Fruit fly (Drosophila melanogaster) whole organism, embryonic: ENCODE measurements around the gene Rab3GAP1.
A peak's percentile ranks its signal among the peaks of the same experiment; 100 is the strongest.

ENCODE experiments used
- Asciz ChIP-seq: fragments of 200-800 bp; sonication (Bioruptor generic); optimal IDR thresholded peaks from 2 replicates; lab custom pipeline; 2017; ENCODE audit warnings: missing biosample characterization, mild to moderate bottlenecking, missing genetic modification characterization, missing genetic modification reagents
- CG11560 ChIP-seq: fragments of 200-800 bp; sonication (Bioruptor generic); IDR thresholded peaks from 3 replicates; pipeline ENCODE4 v1.3.6; 2022; ENCODE audit warnings: missing biosample characterization, missing genetic modification characterization
- CG12219 ChIP-seq: fragments of 200-800 bp; sonication (Bioruptor generic); optimal IDR thresholded peaks from 3 replicates; lab custom pipeline; 2018; ENCODE audit warnings: missing biosample characterization, mild to moderate bottlenecking, missing genetic modification characterization
- CG13287 ChIP-seq: fragments of 200-800 bp; sonication (Bioruptor generic); IDR thresholded peaks from 2 replicates; pipeline ENCODE4 v1.3.6; 2022; ENCODE audit warnings: missing biosample characterization, missing genetic modification characterization; ENCODE audit not compliant: partially characterized antibody
- CG13424 ChIP-seq: fragments of 200-800 bp; sonication (Bioruptor generic); optimal IDR thresholded peaks from 2 replicates; lab custom pipeline; 2019; ENCODE audit warnings: missing biosample characterization, mild to moderate bottlenecking, missing genetic modification characterization, moderate library complexity
- CG16815 ChIP-seq: fragments of 200-800 bp; sonication (Bioruptor generic); optimal IDR thresholded peaks from 3 replicates; lab custom pipeline; 2017; ENCODE audit warnings: missing biosample characterization, mild to moderate bottlenecking, missing genetic modification characterization
- CG17361 ChIP-seq: fragments of 200-800 bp; sonication (Bioruptor generic); IDR thresholded peaks from 3 replicates; pipeline ENCODE4 v1.3.6; 2022; ENCODE audit warnings: missing biosample characterization, missing genetic modification characterization
- CG17385 ChIP-seq: fragments of 200-800 bp; sonication (Bioruptor generic); optimal IDR thresholded peaks from 3 replicates; lab custom pipeline; 2018; ENCODE audit warnings: missing biosample characterization, mild to moderate bottlenecking, missing genetic modification characterization
- CG18262 ChIP-seq: fragments of 200-800 bp; optimal IDR thresholded peaks from 3 replicates; lab custom pipeline; 2019; ENCODE audit warnings: missing biosample characterization, mild to moderate bottlenecking, missing genetic modification characterization, moderate library complexity
- CG2678 ChIP-seq: fragments of 200-800 bp; sonication (Bioruptor generic); optimal IDR thresholded peaks from 3 replicates; lab custom pipeline; 2019; ENCODE audit warnings: missing biosample characterization, mild to moderate bottlenecking, missing genetic modification characterization, moderate library complexity
- CG31441 ChIP-seq: fragments of 200-800 bp; sonication (Bioruptor generic); IDR thresholded peaks from 2 replicates; pipeline ENCODE4 v1.3.6; 2022; ENCODE audit warnings: missing biosample characterization, missing genetic modification characterization
- CG32767 ChIP-seq: fragments of 200-800 bp; sonication (Bioruptor generic); IDR thresholded peaks from 2 replicates; pipeline ENCODE4 v1.3.6; 2022; ENCODE audit warnings: missing biosample characterization, missing genetic modification characterization
- CG33557 ChIP-seq: fragments of 200-800 bp; sonication (Bioruptor generic); optimal IDR thresholded peaks from 2 replicates; lab custom pipeline; 2019; ENCODE audit warnings: missing biosample characterization, mild to moderate bottlenecking, missing genetic modification characterization, moderate library complexity
- CG34224 ChIP-seq: fragments of 200-800 bp; sonication (Bioruptor generic); IDR thresholded peaks from 3 replicates; pipeline ENCODE4 v1.3.6; 2022; ENCODE audit warnings: missing biosample characterization, missing genetic modification characterization; ENCODE audit not compliant: partially characterized antibody
- CG34376 ChIP-seq: fragments of 200-800 bp; sonication (Bioruptor generic); optimal IDR thresholded peaks from 2 replicates; lab custom pipeline; 2018; ENCODE audit warnings: missing biosample characterization, mild to moderate bottlenecking, missing genetic modification characterization
- CG3995 ChIP-seq: fragments of 200-800 bp; sonication (Bioruptor generic); optimal IDR thresholded peaks from 3 replicates; lab custom pipeline; 2016; ENCODE audit warnings: missing biosample characterization, missing genetic modification characterization
- CG4328 ChIP-seq: fragments of 200-800 bp; sonication (Bioruptor generic); optimal IDR thresholded peaks from 3 replicates; lab custom pipeline; 2017; ENCODE audit warnings: missing biosample characterization, missing genetic modification reagents, missing genetic modification characterization
- CG6254 ChIP-seq: fragments of 200-800 bp; sonication (Bioruptor generic); optimal IDR thresholded peaks from 3 replicates; lab custom pipeline; 2017; ENCODE audit warnings: mild to moderate bottlenecking, missing biosample characterization, missing genetic modification reagents, missing genetic modification characterization
- CG6813 ChIP-seq: fragments of 200-800 bp; sonication (Bioruptor generic); optimal IDR thresholded peaks from 2 replicates; lab custom pipeline; 2017; ENCODE audit warnings: missing biosample characterization, missing genetic modification characterization, mild to moderate bottlenecking, moderate library complexity, missing genetic modification reagents
- CG8290 ChIP-seq, 3 experiments: fragments of 200-800 bp; sonication (Bioruptor generic); optimal IDR thresholded peaks; 2 replicates each; lab custom pipeline; 2016 to 2019; ENCODE audit warnings: missing biosample characterization in 3 of 3, missing genetic modification characterization in 3 of 3, mild to moderate bottlenecking in 2 of 3, moderate library complexity in 1 of 3
- CG9215 ChIP-seq: fragments of 200-800 bp; sonication (Bioruptor generic); IDR thresholded peaks from 2 replicates; pipeline ENCODE4 v1.3.6; 2022; ENCODE audit warnings: missing biosample characterization, missing genetic modification characterization
- CrebB ChIP-seq: fragments of 200-800 bp; sonication (Bioruptor generic); optimal IDR thresholded peaks from 3 replicates; lab custom pipeline; 2018; ENCODE audit warnings: missing biosample characterization, mild to moderate bottlenecking, missing genetic modification characterization
- D19A ChIP-seq: fragments of 200-800 bp; optimal IDR thresholded peaks from 3 replicates; lab custom pipeline; 2019; ENCODE audit warnings: missing biosample characterization, mild to moderate bottlenecking, missing genetic modification characterization, moderate library complexity
- Dbx ChIP-seq: fragments of 200-800 bp; sonication (Bioruptor generic); IDR thresholded peaks from 3 replicates; pipeline ENCODE4 v1.3.6; 2022; ENCODE audit warnings: missing biosample characterization, missing genetic modification characterization
- E2f1 ChIP-seq: fragments of 200-800 bp; sonication (Bioruptor generic); IDR thresholded peaks from 2 replicates; pipeline ENCODE4 v1.3.6; 2022; ENCODE audit warnings: missing biosample characterization, missing genetic modification characterization
- Fer2 ChIP-seq: fragments of 200-800 bp; sonication (Bioruptor generic); optimal IDR thresholded peaks from 2 replicates; lab custom pipeline; 2018; ENCODE audit warnings: missing biosample characterization, mild to moderate bottlenecking, missing genetic modification characterization, moderate library complexity
- Hr51 ChIP-seq, 2 experiments: fragments of 200-800 bp; sonication (Bioruptor generic); optimal IDR thresholded peaks; 2 replicates in 1 of 2; 3 replicates in 1 of 2; lab custom pipeline; 2016 to 2018; ENCODE audit warnings: missing biosample characterization in 2 of 2, missing genetic modification characterization in 2 of 2, mild to moderate bottlenecking in 1 of 2, moderate library complexity in 1 of 2
- Med ChIP-seq: fragments of 200-800 bp; sonication (Bioruptor generic); peaks from one replicate; lab custom pipeline; 2016; ENCODE audit warnings: missing biosample characterization, missing genetic modification characterization, mild to moderate bottlenecking, inconsistent platforms, moderate library complexity
- Pdp1 ChIP-seq, 2 experiments: fragments of 200-800 bp; sonication (Bioruptor generic); optimal IDR thresholded peaks; 3 replicates each; lab custom pipeline; 2016; ENCODE audit warnings: missing biosample characterization in 2 of 2, missing genetic modification characterization in 2 of 2, mild to moderate bottlenecking in 1 of 2, moderate library complexity in 1 of 2
- Six4 ChIP-seq: fragments of 200-800 bp; sonication (Bioruptor generic); optimal IDR thresholded peaks from 2 replicates; lab custom pipeline; 2016; ENCODE audit warnings: missing biosample characterization, missing genetic modification characterization
- Sox100B ChIP-seq: fragments of 200-800 bp; sonication (Bioruptor generic); optimal IDR thresholded peaks from 3 replicates; lab custom pipeline; 2018; ENCODE audit warnings: missing biosample characterization, mild to moderate bottlenecking, missing genetic modification characterization
- dmrt11E ChIP-seq: fragments of 200-800 bp; sonication (Bioruptor generic); optimal IDR thresholded peaks from 3 replicates; lab custom pipeline; 2018; ENCODE audit warnings: missing biosample characterization, mild to moderate bottlenecking, missing genetic modification characterization, moderate library complexity
- ewg ChIP-seq: fragments of 200-800 bp; sonication (Bioruptor generic); optimal IDR thresholded peaks from 3 replicates; lab custom pipeline; 2017; ENCODE audit warnings: mild to moderate bottlenecking, missing biosample characterization, missing genetic modification reagents, missing genetic modification characterization
- grn ChIP-seq: fragments of 200-800 bp; sonication (Bioruptor generic); optimal IDR thresholded peaks from 3 replicates; lab custom pipeline; 2017; ENCODE audit warnings: missing biosample characterization, missing genetic modification characterization
- gsb-n ChIP-seq: fragments of 200-800 bp; sonication (Bioruptor generic); optimal IDR thresholded peaks from 3 replicates; lab custom pipeline; 2018; ENCODE audit warnings: missing biosample characterization, mild to moderate bottlenecking, missing genetic modification characterization
- gt ChIP-seq: fragments of 200-800 bp; sonication (Bioruptor generic); IDR thresholded peaks from 2 replicates; pipeline ENCODE4 v1.3.6; 2022; ENCODE audit warnings: missing biosample characterization, missing genetic modification characterization
- ken ChIP-seq: fragments of 200-800 bp; sonication (Bioruptor generic); IDR thresholded peaks from 3 replicates; pipeline ENCODE4 v1.3.6; 2022; ENCODE audit warnings: missing biosample characterization, missing genetic modification characterization
- klu ChIP-seq: fragments of 200-800 bp; sonication (Bioruptor generic); IDR thresholded peaks from 2 replicates; pipeline ENCODE4 v1.3.6; 2022; ENCODE audit warnings: missing biosample characterization, missing genetic modification characterization
- mam ChIP-seq: fragments of 200-800 bp; sonication (Bioruptor generic); optimal IDR thresholded peaks from 3 replicates; lab custom pipeline; 2016; ENCODE audit warnings: missing biosample characterization, missing genetic modification characterization
- mirr ChIP-seq: fragments of 200-800 bp; sonication (Bioruptor generic); optimal IDR thresholded peaks from 3 replicates; lab custom pipeline; 2018; ENCODE audit warnings: missing biosample characterization, mild to moderate bottlenecking, missing genetic modification characterization
- nerfin-2 ChIP-seq: fragments of 200-800 bp; sonication (Bioruptor generic); IDR thresholded peaks from 2 replicates; pipeline ENCODE4 v1.3.6; 2022; ENCODE audit warnings: missing biosample characterization, missing genetic modification characterization; ENCODE audit not compliant: partially characterized antibody
- prd ChIP-seq, 3 experiments: fragments of >200 bp in 2 of 3; fragments of 200-800 bp in 1 of 3; sonication (Bioruptor generic) in 1 of 3; optimal IDR thresholded peaks in 2 of 3; IDR thresholded peaks in 1 of 3; 2 replicates in 2 of 3; 3 replicates in 1 of 3; pipeline versions ENCODE4 v1.3.6 to Lab custom; 2017 to 2022; ENCODE audit warnings: missing biosample characterization in 1 of 3, missing genetic modification characterization in 1 of 3
- sens-2 ChIP-seq: fragments of 200-800 bp; sonication (Bioruptor generic); IDR thresholded peaks from 2 replicates; pipeline ENCODE4 v1.3.6; 2022; ENCODE audit warnings: missing biosample characterization, missing genetic modification characterization
- sim ChIP-seq: fragments of 200-800 bp; sonication (Bioruptor generic); IDR thresholded peaks from 2 replicates; pipeline ENCODE4 v1.3.6; 2022; ENCODE audit warnings: missing biosample characterization, missing genetic modification characterization
- slp2 ChIP-seq: fragments of 200-800 bp; sonication (Bioruptor generic); optimal IDR thresholded peaks from 2 replicates; lab custom pipeline; 2016; ENCODE audit warnings: missing biosample characterization, missing genetic modification characterization
- sug ChIP-seq: fragments of 200-800 bp; optimal IDR thresholded peaks from 2 replicates; lab custom pipeline; 2019; ENCODE audit warnings: missing biosample characterization, mild to moderate bottlenecking, missing genetic modification characterization, moderate library complexity
- tx ChIP-seq: fragments of 200-800 bp; sonication (Bioruptor generic); optimal IDR thresholded peaks from 2 replicates; lab custom pipeline; 2016; ENCODE audit warnings: missing biosample characterization, missing genetic modification characterization
- unpg ChIP-seq: fragments of 200-800 bp; sonication (Bioruptor generic); optimal IDR thresholded peaks from 3 replicates; lab custom pipeline; 2018; ENCODE audit warnings: missing biosample characterization, mild to moderate bottlenecking, missing genetic modification characterization, moderate library complexity
- vnd ChIP-seq: fragments of 200-800 bp; sonication (Bioruptor generic); IDR thresholded peaks from 3 replicates; pipeline ENCODE4 v1.3.6; 2022; ENCODE audit warnings: missing biosample characterization, missing genetic modification characterization; ENCODE audit not compliant: partially characterized antibody

The Rab3GAP1 gene

dm6 chr2L:1646499-1646898, 35.5 kb upstream of the Rab3GAP1 start (continued):
- no peak for TF ChIP-seq tx
- TF ChIP-seq vnd (GFP tag; lab: Robert Waterston, UW) = no peak
- peak; percentile 56 for TF ChIP-seq CG2678
- TF ChIP-seq CG8290 (GFP tag; optimal IDR thresholded peaks at IDR 0.05; lab: Kevin White, UChicago) = no peak
- TF ChIP-seq CG8290 (tag; optimal IDR thresholded peaks at IDR 0.05; lab: Kevin White, UChicago) = no peak
- TF ChIP-seq Six4 (GFP tag; lab: Kevin White, UChicago) = no peak
- TF ChIP-seq mirr (GFP tag; lab: Kevin White, UChicago) = no peak
- no peak for TF ChIP-seq sens-2 (GFP tag; lab: Robert Waterston, UW)
- peak; percentile 39 for TF ChIP-seq Sox100B (GFP tag; lab: Kevin White, UChicago)
- TF ChIP-seq Fer2 (tag; lab: Kevin White, UChicago) = no peak
- no peak for TF ChIP-seq CrebB
- TF ChIP-seq mam = no peak
- no peak for TF ChIP-seq CG33557 (GFP tag; lab: Kevin White, UChicago)
- TF ChIP-seq CG9215 = no peak
- TF ChIP-seq CG32767 (GFP tag; lab: Robert Waterston, UW) = no peak
- no peak for TF ChIP-seq CG34376 (GFP tag; lab: Kevin White, UChicago)
- no peak; the same call in 2 of the 3 replicates for TF ChIP-seq ken (GFP tag; lab: Robert Waterston, UW)
- no peak for TF ChIP-seq grn (GFP tag; lab: Kevin White, UChicago)
- peak; percentile 33 for TF ChIP-seq CG13424
- no peak for TF ChIP-seq nerfin-2
- TF ChIP-seq CG11560 = no peak
- no peak for TF ChIP-seq CG4328 (GFP tag; lab: Kevin White, UChicago)
- TF ChIP-seq Pdp1 (GFP tag; optimal IDR thresholded peaks at IDR 0.05; lab: Kevin White, UChicago) = no peak
- no peak for TF ChIP-seq CG16815
- peak; percentile 51 for TF ChIP-seq Med (GFP tag; lab: Kevin White, UChicago)
- TF ChIP-seq sug (tag; lab: Kevin White, UChicago) = no peak
- TF ChIP-seq sim = no peak
- TF ChIP-seq klu = no peak
- TF ChIP-seq CG17361 = peak; percentile 54; the same call in 2 of the 3 replicates
- no peak for TF ChIP-seq E2f1 (GFP tag; lab: Robert Waterston, UW)
- peak in 1 of 2 experiments; percentile 31 for TF ChIP-seq Hr51 (GFP tag; optimal IDR thresholded peaks at IDR 0.05; lab: Kevin White, UChicago)
- peak; percentile 42 for TF ChIP-seq ewg (GFP tag; lab: Kevin White, UChicago)
- no peak for TF ChIP-seq Dbx (GFP tag; lab: Robert Waterston, UW)
- peak; percentile 49 for TF ChIP-seq Asciz (GFP tag; lab: Kevin White, UChicago)
- TF ChIP-seq CG34224 (GFP tag; lab: Robert Waterston, UW) = no peak
- no peak for TF ChIP-seq CG6813 (GFP tag; lab: Kevin White, UChicago)
- peak; percentile 4 for TF ChIP-seq CG17385 (GFP tag; lab: Kevin White, UChicago)
- no peak for TF ChIP-seq dmrt11E (tag; lab: Kevin White, UChicago)
- peak; percentile 23 for TF ChIP-seq D19A (tag; lab: Kevin White, UChicago)
- no peak for TF ChIP-seq CG31441 (GFP tag; lab: Robert Waterston, UW)
- TF ChIP-seq slp2 (GFP tag; lab: Kevin White, UChicago) = no peak
- peak; percentile 36 for TF ChIP-seq gsb-n (tag; lab: Kevin White, UChicago)
- peak; percentile 47 for TF ChIP-seq CG18262 (tag; lab: Kevin White, UChicago)
- no peak for TF ChIP-seq CG3995 (GFP tag; lab: Kevin White, UChicago)
- TF ChIP-seq CG12219 (GFP tag; lab: Kevin White, UChicago) = no peak
- peak; percentile 45 for TF ChIP-seq CG6254 (GFP tag; lab: Kevin White, UChicago)
- peak; percentile 23 for TF ChIP-seq unpg (GFP tag; lab: Kevin White, UChicago)
- no peak for TF ChIP-seq prd (optimal IDR thresholded peaks at IDR 0.05; lab: Kevin White, UChicago)
- TF ChIP-seq prd (GFP tag; IDR thresholded peaks at IDR 0.05; lab: Robert Waterston, UW) = peak; percentile 12; the same call in 1 of the 3 replicates
- TF ChIP-seq gt (GFP tag; lab: Robert Waterston, UW) = no peak
- TF ChIP-seq CG13287 (GFP tag; lab: Robert Waterston, UW) = no peak
